Worm (Caenorhabditis elegans) whole organism, young adult: ENCODE measurements around the gene T14B1.1.

Source experiments
- C06A6.2 ChIP-seq: fragments of 200-800 bp; sonication (Bioruptor generic); conservative IDR thresholded peaks from 2 replicates; pipeline ENCODE4 v1.3.6; 2022; ENCODE audit warnings: missing genetic modification characterization, missing compliant biosample characterization
- F33H1.4 ChIP-seq: fragments of 200-800 bp; sonication (Bioruptor generic); IDR thresholded peaks from 2 replicates; pipeline ENCODE4 v1.3.6; 2022; ENCODE audit warnings: missing genetic modification reagents, missing genetic modification characterization, missing compliant biosample characterization
- ama-1 ChIP-seq, 3 experiments: fragments of 150-350 bp in 1 of 3; sonication (generic microtip) in 2 of 3; optimal IDR thresholded peaks; 2 replicates each; lab custom pipeline; 2014 to 2018; ENCODE audit warnings: missing biosample characterization in 2 of 3, missing genetic modification characterization in 2 of 3, missing genetic modification reagents in 2 of 3
- him-1 ChIP-seq: sonication (generic microtip); optimal IDR thresholded peaks from 2 replicates; lab custom pipeline; 2016; ENCODE audit warnings: missing genotype, missing genetic modification reagents, missing genetic modification characterization, missing compliant biosample characterization
- lsy-27 ChIP-seq: sonication (generic microtip); optimal IDR thresholded peaks from 2 replicates; lab custom pipeline; 2017; ENCODE audit warnings: missing genetic modification characterization, mild to moderate bottlenecking, missing compliant biosample characterization, antibody characterized with exemption, missing genotype, borderline replicate concordance; ENCODE audit not compliant: insufficient read depth
- nfyb-1 ChIP-seq: fragments of 200-800 bp; sonication (Bioruptor generic); IDR thresholded peaks from 2 replicates; pipeline ENCODE4 v1.3.6; 2022; ENCODE audit warnings: missing genetic modification reagents, missing genetic modification characterization, missing compliant biosample characterization
- pha-4 ChIP-seq: fragments of 150-350 bp; sonication (generic microtip); optimal IDR thresholded peaks from 2 replicates; lab custom pipeline; 2014; ENCODE audit warnings: missing biosample characterization, missing genetic modification reagents, missing genetic modification characterization

DNA sequence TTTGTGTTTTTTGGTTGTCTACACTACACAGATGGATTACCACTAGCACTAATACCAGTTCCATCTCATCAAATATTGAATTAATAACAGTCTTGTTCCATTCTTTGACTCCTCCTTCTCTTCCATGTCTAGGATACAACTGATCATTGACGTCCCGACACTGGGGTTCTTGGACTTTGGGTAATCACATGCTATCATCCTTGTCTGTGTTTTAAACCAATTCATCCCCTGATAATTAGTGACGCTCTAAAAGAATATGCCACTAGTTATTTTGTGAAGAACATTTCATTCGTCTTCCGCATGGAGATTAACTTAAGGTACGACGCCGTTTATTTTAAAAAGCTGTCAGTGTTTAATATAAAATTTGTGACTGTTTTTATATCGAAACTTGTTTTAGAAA lies 21.9 kb upstream of the T14B1.1 start, which contains the start of gene npr-18:
- TF ChIP-seq pha-4 (no peak), lsy-27 (no peak), F33H1.4 (GFP tag; lab: Robert Waterston, UW) (no peak), nfyb-1 (no peak), him-1 (tag; lab: Kevin White, UChicago) (no peak), C06A6.2 (GFP tag; lab: Robert Waterston, UW) (no peak), ama-1 (optimal IDR thresholded peaks at IDR 0.05; lab: Kevin White, UChicago) (no peak), ama-1 (GFP tag; optimal IDR thresholded peaks at IDR 0.05; lab: Kevin White, UChicago) (no peak)
